Worm (Caenorhabditis elegans) whole organism, mixed stage, embryonic: ENCODE results near the gene C39B5.6.

Experiments used
- M03D4.4 ChIP-seq: sonication (generic microtip); optimal IDR thresholded peaks from 2 replicates; lab custom pipeline; 2017; ENCODE audit warnings: mild to moderate bottlenecking, missing genetic modification characterization, missing compliant biosample characterization
- bed-3 ChIP-seq: fragments of 200-800 bp; sonication (Bioruptor generic); optimal IDR thresholded peaks from 3 replicates; lab custom pipeline; 2018; ENCODE audit warnings: mild to moderate bottlenecking, missing genetic modification characterization, moderate library complexity, missing compliant biosample characterization
- blmp-1 ChIP-seq: fragments of 150-350 bp; optimal IDR thresholded peaks from 2 replicates; lab custom pipeline; 2014; ENCODE audit warnings: missing biosample characterization, missing genetic modification characterization
- ceh-83 ChIP-seq: fragments of 200-800 bp; sonication (Bioruptor generic); optimal IDR thresholded peaks from 2 replicates; lab custom pipeline; 2018; ENCODE audit warnings: mild to moderate bottlenecking, missing genetic modification characterization, missing compliant biosample characterization
- cnd-1 ChIP-seq: fragments of 200-800 bp; sonication (Bioruptor generic); optimal IDR thresholded peaks from 2 replicates; lab custom pipeline; 2018; ENCODE audit warnings: mild to moderate bottlenecking, missing genetic modification characterization, missing compliant biosample characterization
- elt-1 ChIP-seq: sonication (generic microtip); optimal IDR thresholded peaks from 2 replicates; lab custom pipeline; 2017; ENCODE audit warnings: missing genetic modification characterization, mild to moderate bottlenecking, missing compliant biosample characterization, antibody characterized with exemption, moderate library complexity, borderline replicate concordance; ENCODE audit not compliant: insufficient read depth
- elt-3 ChIP-seq: fragments of 150-350 bp; optimal IDR thresholded peaks from 2 replicates; lab custom pipeline; 2014; ENCODE audit warnings: missing biosample characterization, missing genetic modification characterization
- flh-1 ChIP-seq: fragments of 200-800 bp; sonication (Bioruptor generic); optimal IDR thresholded peaks from 2 replicates; lab custom pipeline; 2018; ENCODE audit warnings: mild to moderate bottlenecking, missing genetic modification characterization, moderate library complexity, missing compliant biosample characterization
- ham-2 ChIP-seq: fragments of 200-800 bp; sonication (Bioruptor generic); optimal IDR thresholded peaks from 2 replicates; lab custom pipeline; 2018; ENCODE audit warnings: mild to moderate bottlenecking, missing genetic modification characterization, missing compliant biosample characterization
- hlh-1 ChIP-seq: fragments of 150-350 bp; optimal IDR thresholded peaks from 2 replicates; lab custom pipeline; 2014; ENCODE audit warnings: missing biosample characterization, missing genetic modification reagents, missing genetic modification characterization
- lin-13 ChIP-seq: fragments of 150-350 bp; optimal IDR thresholded peaks from 2 replicates; lab custom pipeline; 2014; ENCODE audit warnings: missing biosample characterization, missing genetic modification characterization
- lin-32 ChIP-seq: fragments of 200-800 bp; sonication (Bioruptor generic); optimal IDR thresholded peaks from 2 replicates; lab custom pipeline; 2018; ENCODE audit warnings: mild to moderate bottlenecking, missing genetic modification characterization, missing compliant biosample characterization
- lsy-2 ChIP-seq: fragments of 150-350 bp; optimal IDR thresholded peaks from 2 replicates; lab custom pipeline; 2014; ENCODE audit warnings: missing biosample characterization, missing genetic modification characterization
- mab-5 ChIP-seq: fragments of 150-350 bp; optimal IDR thresholded peaks from 2 replicates; lab custom pipeline; 2014; ENCODE audit warnings: missing biosample characterization, missing genetic modification characterization
- mep-1 ChIP-seq: fragments of 150-350 bp; optimal IDR thresholded peaks from 2 replicates; lab custom pipeline; 2017; ENCODE audit warnings: missing biosample characterization, missing genetic modification reagents, missing genetic modification characterization, inconsistent platforms
- mls-2 ChIP-seq: sonication (generic microtip); optimal IDR thresholded peaks from 2 replicates; lab custom pipeline; 2016; ENCODE audit warnings: mild to moderate bottlenecking, missing genetic modification characterization, moderate library complexity, missing compliant biosample characterization
- nhr-12 ChIP-seq: fragments of 150-350 bp; optimal IDR thresholded peaks from 2 replicates; lab custom pipeline; 2014; ENCODE audit warnings: missing biosample characterization, missing genetic modification characterization
- nhr-237 ChIP-seq: fragments of 150-350 bp; optimal IDR thresholded peaks from 2 replicates; lab custom pipeline; 2014; ENCODE audit warnings: missing biosample characterization, missing genetic modification characterization
- nhr-28 ChIP-seq: fragments of 150-350 bp; optimal IDR thresholded peaks from 2 replicates; lab custom pipeline; 2014; ENCODE audit warnings: missing biosample characterization, missing genetic modification characterization
- nhr-76 ChIP-seq: sonication (generic microtip); optimal IDR thresholded peaks from 2 replicates; lab custom pipeline; 2017; ENCODE audit warnings: missing biosample characterization, missing genetic modification characterization
- pha-4 ChIP-seq: fragments of 150-350 bp; optimal IDR thresholded peaks from 2 replicates; lab custom pipeline; 2018; ENCODE audit warnings: missing biosample characterization, missing genetic modification reagents, missing genetic modification characterization
- snpc-4 ChIP-seq: fragments of 150-350 bp; optimal IDR thresholded peaks from 2 replicates; lab custom pipeline; 2014; ENCODE audit warnings: missing biosample characterization, missing genetic modification characterization
- sptf-1 ChIP-seq: sonication (generic microtip); optimal IDR thresholded peaks from 2 replicates; lab custom pipeline; 2017; ENCODE audit warnings: mild to moderate bottlenecking, missing genetic modification characterization, moderate library complexity, missing compliant biosample characterization
- unc-120 ChIP-seq: sonication (generic microtip); optimal IDR thresholded peaks from 2 replicates; lab custom pipeline; 2017; ENCODE audit warnings: missing genetic modification characterization, missing compliant biosample characterization; ENCODE audit not compliant: poor library complexity, severe bottlenecking
- unc-39 ChIP-seq: fragments of 150-350 bp; optimal IDR thresholded peaks from 2 replicates; lab custom pipeline; 2014; ENCODE audit warnings: missing biosample characterization, missing genetic modification characterization
- unc-62 ChIP-seq: fragments of 150-350 bp; optimal IDR thresholded peaks from 2 replicates; lab custom pipeline; 2014; ENCODE audit warnings: missing biosample characterization, missing genetic modification reagents, missing genetic modification characterization
- zip-8 ChIP-seq: fragments of 150-350 bp; optimal IDR thresholded peaks from 2 replicates; lab custom pipeline; 2014; ENCODE audit warnings: missing biosample characterization, missing genetic modification characterization
- ztf-11 ChIP-seq: fragments of 150-350 bp; optimal IDR thresholded peaks from 2 replicates; lab custom pipeline; 2014; ENCODE audit warnings: missing biosample characterization, missing genetic modification characterization

Gene C39B5.6

DNA sequence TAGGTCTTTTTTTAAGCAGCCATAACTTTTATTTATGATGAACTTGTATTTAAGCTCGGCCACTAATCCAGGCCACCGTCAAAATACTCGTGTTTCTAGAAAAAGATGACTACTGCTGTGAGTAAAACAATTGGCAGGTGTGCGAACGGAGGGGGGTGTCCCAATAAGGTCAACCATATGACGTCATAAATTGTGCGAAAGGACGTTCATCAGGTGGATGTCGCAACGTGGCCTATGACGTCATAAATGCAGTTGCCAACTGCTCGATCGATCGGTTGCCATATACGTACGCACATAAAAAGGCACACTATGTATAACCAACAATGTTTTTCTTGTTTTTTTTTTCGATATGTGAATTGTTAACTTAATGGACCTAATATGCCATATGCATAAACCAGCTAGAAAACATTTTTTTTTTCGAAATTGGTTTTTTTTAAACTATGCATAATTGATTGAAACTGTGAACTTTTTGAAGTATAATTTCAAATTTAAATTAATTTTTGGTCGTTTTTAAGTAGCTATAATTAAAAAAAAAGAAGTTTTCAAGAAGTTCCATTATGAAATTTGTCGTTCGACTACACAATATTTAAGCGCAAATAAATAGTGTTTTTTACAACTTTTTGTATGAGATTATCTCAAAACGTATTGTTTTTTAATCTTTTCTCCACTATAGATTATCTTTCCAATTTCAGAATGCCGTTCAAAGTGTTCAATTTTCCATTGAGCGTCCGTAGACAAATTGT lies 36.6 kb downstream of the C39B5.6 start, which contains the start of gene C39B5.2 (continued):
- no peak for TF ChIP-seq nhr-28 (tag; lab: Kevin White, UChicago)
- no peak for TF ChIP-seq lsy-2 (tag; lab: Kevin White, UChicago)
- no peak for TF ChIP-seq ceh-83 (GFP tag; lab: Kevin White, UChicago)
- TF ChIP-seq ztf-11, result peak; percentile 38
- no peak for TF ChIP-seq M03D4.4 (tag; lab: Kevin White, UChicago)
- TF ChIP-seq bed-3 (GFP tag; lab: Kevin White, UChicago), result no peak

DNA sequence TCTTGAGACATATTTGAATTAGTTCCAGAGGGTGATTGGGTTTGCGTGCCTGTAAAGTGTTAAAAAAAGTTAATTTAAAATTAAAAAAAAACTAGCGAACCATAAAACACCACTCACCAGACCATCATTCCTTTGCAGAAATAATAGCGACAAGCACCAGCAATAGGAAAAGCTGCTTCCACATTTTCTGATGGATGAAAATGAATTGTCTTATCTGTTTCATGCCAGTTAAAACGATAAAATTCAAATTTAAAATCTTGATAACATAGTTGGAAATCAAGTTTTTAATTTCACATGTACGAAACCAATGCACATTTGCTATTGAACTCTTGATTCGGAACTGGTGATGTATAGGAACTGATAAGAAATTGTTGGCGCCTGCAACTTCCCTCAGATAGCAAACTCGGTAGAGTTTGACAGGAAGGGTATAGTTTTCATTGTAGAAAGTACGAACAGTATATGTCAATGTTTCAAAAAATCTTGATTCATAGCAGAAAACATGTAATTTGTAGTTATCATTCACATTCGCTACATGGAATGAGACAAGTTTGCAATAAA lies 41.9 kb downstream of the C39B5.6 start, which contains the start of gene C39B5.10:
C39B5.10 (minus strand) TSS at position 51 of the 558 bp plus-strand sequence.
- TF ChIP-seq mls-2, result no peak
- TF ChIP-seq unc-120 (tag; lab: Kevin White, UChicago), result no peak

DNA sequence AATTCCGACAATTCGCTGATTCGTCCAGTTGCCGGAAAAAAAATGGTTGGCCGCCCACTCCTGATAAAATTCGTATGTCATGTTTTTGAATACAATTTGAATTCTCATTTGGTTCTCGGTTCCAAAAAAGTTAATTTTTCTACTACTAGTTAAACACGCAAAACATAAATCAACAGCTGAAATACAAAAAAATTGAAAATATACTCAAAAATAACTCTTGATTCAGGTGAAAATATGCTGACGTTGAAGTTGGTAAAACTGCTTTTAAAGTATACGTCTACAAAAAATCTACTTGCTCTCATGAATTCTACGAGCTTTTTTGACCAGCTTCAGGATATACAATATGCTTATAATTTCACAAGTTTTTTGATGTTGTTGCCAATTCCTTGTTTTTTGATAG lies 42.7 kb downstream of the C39B5.6 start, which contains the start of gene srz-56:
srz-56 (plus strand) TSS at position 301 of the 400 bp plus-strand sequence.
- TF ChIP-seq nhr-28 (tag; lab: Kevin White, UChicago), result no peak
- no peak for TF ChIP-seq ham-2 (GFP tag; lab: Kevin White, UChicago)
- no peak for TF ChIP-seq snpc-4 (tag; lab: Kevin White, UChicago)
- TF ChIP-seq flh-1, result no peak
- TF ChIP-seq pha-4 (tag; lab: Kevin White, UChicago), result no peak
- no peak for TF ChIP-seq mep-1 (tag; lab: Kevin White, UChicago)
- TF ChIP-seq lin-13 (tag; lab: Kevin White, UChicago), result no peak
- no peak for TF ChIP-seq nhr-76 (tag; lab: Kevin White, UChicago)
- TF ChIP-seq nhr-237 (tag; lab: Kevin White, UChicago), result no peak
- no peak for TF ChIP-seq mls-2
- TF ChIP-seq zip-8 (tag; lab: Kevin White, UChicago), result no peak
- no peak for TF ChIP-seq nhr-12 (tag; lab: Kevin White, UChicago)
- no peak for TF ChIP-seq sptf-1 (tag; lab: Kevin White, UChicago)
- TF ChIP-seq elt-3, result no peak
- TF ChIP-seq unc-62 (GFP tag; lab: Kevin White, UChicago), result no peak

DNA sequence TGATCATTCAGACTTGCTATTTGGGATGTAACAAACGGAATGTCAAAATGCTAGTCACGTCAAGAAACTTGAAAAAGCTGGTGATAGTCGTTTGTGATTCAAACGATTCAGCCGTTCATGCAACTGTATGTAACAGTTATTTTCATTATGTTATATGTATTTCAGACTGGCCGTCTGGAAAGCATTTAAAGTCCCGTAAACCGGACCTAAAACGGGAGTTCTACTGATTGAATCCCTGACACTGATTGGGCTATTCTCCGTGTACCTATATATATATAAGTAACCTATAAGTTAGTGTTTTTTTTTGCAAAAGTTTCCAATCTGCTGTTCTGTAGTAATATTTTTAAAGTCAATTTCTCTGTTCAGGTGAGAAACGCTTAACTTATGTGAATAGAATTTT lies 45.8 kb downstream of the C39B5.6 start:
- TF ChIP-seq snpc-4 (tag; lab: Kevin White, UChicago) (no peak), ceh-83 (GFP tag; lab: Kevin White, UChicago) (no peak), lin-13 (tag; lab: Kevin White, UChicago) (no peak), mep-1 (tag; lab: Kevin White, UChicago) (no peak), sptf-1 (tag; lab: Kevin White, UChicago) (no peak), elt-1 (tag; lab: Kevin White, UChicago) (no peak)

DNA sequence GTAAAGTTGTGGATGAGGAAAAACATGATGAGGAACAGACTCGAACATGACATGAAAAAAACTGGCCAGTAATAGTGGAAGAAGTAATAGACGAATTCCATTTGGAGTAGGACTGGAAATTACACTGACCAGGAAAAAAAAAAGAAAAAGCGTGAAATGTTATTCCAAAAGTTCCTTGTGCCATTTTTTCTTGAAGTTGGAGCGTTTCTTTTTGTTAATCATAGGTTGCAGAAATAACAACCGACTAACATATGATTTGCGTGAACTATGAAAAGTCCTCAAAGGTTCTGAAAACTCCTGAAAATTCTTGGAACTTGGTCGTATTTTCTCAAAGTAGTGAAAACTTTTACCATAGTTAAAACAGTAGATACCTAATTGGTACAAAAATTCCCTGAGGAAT lies 47.9 kb downstream of the C39B5.6 start, which contains the start of gene srd-67:
srd-67 (minus strand) TSS at position 101 of the 400 bp plus-strand sequence.
- TF ChIP-seq cnd-1 (tag; lab: Kevin White, UChicago) (no peak), ztf-11 (no peak), lin-32 (GFP tag; lab: Kevin White, UChicago) (no peak), bed-3 (GFP tag; lab: Kevin White, UChicago) (no peak)

DNA sequence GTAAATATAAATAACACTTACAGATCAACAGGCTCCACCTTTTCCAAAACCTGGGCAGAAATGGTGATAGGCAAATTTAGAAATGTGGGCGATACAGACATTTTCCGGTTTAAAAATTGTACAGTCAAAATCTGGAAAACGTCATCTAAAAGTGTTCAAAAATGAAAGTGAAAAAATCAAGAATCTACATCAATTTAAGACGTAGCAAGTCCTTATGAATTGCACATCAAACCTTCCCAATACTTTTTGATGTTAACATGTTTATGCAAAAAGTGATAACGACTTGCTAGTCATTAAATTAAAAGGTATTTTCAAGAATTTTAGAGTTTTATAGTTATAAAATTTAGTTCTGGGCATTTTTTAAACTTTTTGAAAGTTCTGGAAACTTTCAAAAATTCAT lies 53.5 kb downstream of the C39B5.6 start, which contains the start of gene fbxa-7:
fbxa-7 (minus strand) TSS at position 101 of the 400 bp plus-strand sequence.
- no peak for TF ChIP-seq pha-4 (tag; lab: Kevin White, UChicago)
- no peak for TF ChIP-seq M03D4.4 (tag; lab: Kevin White, UChicago)
- no peak for TF ChIP-seq lin-32 (GFP tag; lab: Kevin White, UChicago)
- no peak for TF ChIP-seq ham-2 (GFP tag; lab: Kevin White, UChicago)
- TF ChIP-seq mep-1 (tag; lab: Kevin White, UChicago), result no peak
- no peak for TF ChIP-seq mab-5 (tag; lab: Kevin White, UChicago)
- no peak for TF ChIP-seq unc-39 (tag; lab: Kevin White, UChicago)
- TF ChIP-seq nhr-12 (tag; lab: Kevin White, UChicago), result no peak
- no peak for TF ChIP-seq mls-2
- TF ChIP-seq hlh-1 (tag; lab: Kevin White, UChicago), result no peak
- TF ChIP-seq blmp-1 (tag; lab: Kevin White, UChicago), result no peak
- TF ChIP-seq flh-1, result no peak
- TF ChIP-seq zip-8 (tag; lab: Kevin White, UChicago), result no peak
- no peak for TF ChIP-seq nhr-237 (tag; lab: Kevin White, UChicago)
- TF ChIP-seq bed-3 (GFP tag; lab: Kevin White, UChicago), result no peak
- TF ChIP-seq unc-62 (GFP tag; lab: Kevin White, UChicago), result no peak
